Fruit fly (Drosophila melanogaster): Measurements from ENCODE around the gene CG13793.
A peak's percentile ranks its signal among the peaks of the same experiment; 100 is the strongest.

The CG13793 gene

DNA sequence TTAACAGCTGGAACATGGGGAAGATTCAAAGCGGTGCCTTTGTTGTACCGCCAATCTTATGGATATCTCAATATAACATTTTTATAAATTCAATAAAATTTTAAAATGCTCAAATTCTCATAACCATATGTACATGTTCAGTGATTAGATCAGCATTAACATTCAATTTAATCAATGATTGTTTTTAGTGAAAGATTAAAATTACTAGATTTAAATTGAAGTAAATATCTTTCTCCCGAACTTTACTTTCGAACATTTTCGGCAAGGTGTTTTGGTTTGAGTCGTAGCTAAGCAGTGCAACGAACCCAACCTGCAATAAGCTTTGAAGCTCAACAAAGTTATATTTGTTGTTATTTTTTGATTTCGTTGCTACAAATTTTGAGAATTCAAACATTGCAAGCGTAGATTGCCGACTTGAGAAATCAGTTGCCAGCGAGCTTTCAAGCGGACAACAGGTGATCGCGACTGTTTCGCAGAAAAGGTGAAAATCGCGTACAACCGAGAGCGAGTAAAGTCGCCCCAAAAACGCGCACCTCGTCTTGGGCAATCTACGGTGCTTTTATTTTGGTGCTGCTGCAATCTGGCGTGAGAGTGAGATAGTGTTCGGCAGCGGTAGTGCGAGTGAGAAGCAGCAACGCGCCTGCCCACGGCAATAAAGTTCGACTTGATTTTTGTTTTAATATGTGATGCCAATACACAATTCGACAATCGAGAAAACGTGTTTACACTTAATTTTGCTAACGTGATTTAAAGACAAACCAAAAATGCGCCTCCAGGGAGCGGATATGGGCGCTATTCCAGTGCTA lies 16.7 kb downstream of the CG13793 start, which contains the start of gene Tep3 (continued):
- TF ChIP-seq Antp (GFP tag; optimal IDR thresholded peaks at IDR 0.05) = peak; percentile 20
- no peak for TF ChIP-seq ems (GFP tag; optimal IDR thresholded peaks at IDR 0.05)
- peak; percentile 33 for TF ChIP-seq Fer3 (tag; optimal IDR thresholded peaks at IDR 0.05)
- TF ChIP-seq CG12299 (tag; optimal IDR thresholded peaks at IDR 0.05) = peak; percentile 15
- TF ChIP-seq row (GFP tag; IDR thresholded peaks at IDR 0.05) = peak; percentile 38; the same call in 1 of the 3 replicates
- TF ChIP-seq ranshi (GFP tag; IDR thresholded peaks at IDR 0.05) = no peak
- peak; percentile 35 for TF ChIP-seq Hmr (GFP tag; optimal IDR thresholded peaks at IDR 0.05)
- peak; percentile 62 for TF ChIP-seq CG32532 (GFP tag; IDR thresholded peaks at IDR 0.05)
- TF ChIP-seq CG18599 (GFP tag; optimal IDR thresholded peaks at IDR 0.05) = peak; percentile 36

DNA sequence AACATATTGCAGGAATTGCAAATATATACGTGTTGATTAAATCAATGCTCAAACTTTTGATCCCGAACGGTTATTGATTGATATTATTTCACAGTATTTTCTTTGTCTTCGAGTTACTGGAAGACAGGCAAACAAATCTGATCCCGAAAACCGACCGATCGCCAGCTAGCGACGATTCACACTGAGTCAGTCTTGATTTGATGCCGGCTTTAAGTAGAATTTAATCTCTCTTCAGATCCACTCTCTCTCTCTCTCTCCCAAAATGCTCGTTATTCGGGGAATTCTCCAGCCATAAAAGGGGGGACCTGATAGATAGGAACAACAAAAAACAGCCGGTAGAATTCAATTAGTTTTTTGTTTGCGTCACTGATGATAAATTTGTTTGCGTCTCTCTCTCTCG lies 17.9 kb downstream of the CG13793 start, which contains the start of gene Tep2:
Gene Tep2, minus strand, starts transcription at position 185 of the 400 bp plus-strand sequence.
- TF ChIP-seq mirr (GFP tag; optimal IDR thresholded peaks at IDR 0.05) (no peak), CG13287 (GFP tag; IDR thresholded peaks at IDR 0.05; ENCODE audit: partially characterized antibody) (no peak), CG34224 (GFP tag; IDR thresholded peaks at IDR 0.05; ENCODE audit: partially characterized antibody) (0 out of 3 replicates have a peak, but pooled peaks have one; percentile 11), tap (tag; optimal IDR thresholded peaks at IDR 0.05) (no peak), CG30020 (tag; optimal IDR thresholded peaks at IDR 0.05) (no peak), ato (GFP tag; IDR thresholded peaks at IDR 0.05; ENCODE audit: partially characterized antibody) (no peak), CG7963 (GFP tag; IDR thresholded peaks at IDR 0.05; ENCODE audit: partially characterized antibody) (no peak), CG12155 (GFP tag; optimal IDR thresholded peaks at IDR 0.05) (no peak), Gug (GFP tag; IDR thresholded peaks at IDR 0.05) (no peak), Doc3 (GFP tag; IDR thresholded peaks at IDR 0.05; ENCODE audit: partially characterized antibody) (no peak), Jarid2 (GFP tag; optimal IDR thresholded peaks at IDR 0.05) (peak; percentile 83), Doc2 (GFP tag; IDR thresholded peaks at IDR 0.05) (no peak), Awh (GFP tag; IDR thresholded peaks at IDR 0.05) (no peak), CG17359 (tag; optimal IDR thresholded peaks at IDR 0.05) (no peak), CG18262 (tag; optimal IDR thresholded peaks at IDR 0.05) (no peak), CG8359 (GFP tag; optimal IDR thresholded peaks at IDR 0.05; ENCODE audit: borderline replicate concordance) (peak; percentile 23), CG15073 (GFP tag; optimal IDR thresholded peaks at IDR 0.05) (no peak), crol (GFP tag; IDR thresholded peaks at IDR 0.05) (no peak), CTCF (GFP tag; optimal IDR thresholded peaks at IDR 0.05) (no peak), bbx (GFP tag; IDR thresholded peaks at IDR 0.05; ENCODE audit: partially characterized antibody) (peak; percentile 38; the same call in 1 of the 2 replicates), grn (GFP tag; optimal IDR thresholded peaks at IDR 0.05) (peak; percentile 47), rib (GFP tag; IDR thresholded peaks at IDR 0.05) (0 out of 2 replicates have a peak, but pooled peaks have one; percentile 25), CrebB (tag; optimal IDR thresholded peaks at IDR 0.05) (no peak), da (GFP tag; optimal IDR thresholded peaks at IDR 0.05) (no peak), CG3838 (GFP tag; optimal IDR thresholded peaks at IDR 0.05) (no peak), Stat92E (GFP tag; optimal IDR thresholded peaks at IDR 0.05) (peak in 1 of 3 experiments; percentile 34), CG7786 (GFP tag; optimal IDR thresholded peaks at IDR 0.05) (no peak), kni (GFP tag; optimal IDR thresholded peaks at IDR 0.05) (no peak), CG10462 (GFP tag; optimal IDR thresholded peaks at IDR 0.05) (no peak), CG9932 (GFP tag; IDR thresholded peaks at IDR 0.05) (no peak), az2 (GFP tag; optimal IDR thresholded peaks at IDR 0.05) (no peak), CG8290 (GFP tag; optimal IDR thresholded peaks at IDR 0.05) (no peak), CG8290 (tag; optimal IDR thresholded peaks at IDR 0.05) (no peak), sd (tag; optimal IDR thresholded peaks at IDR 0.05) (peak; percentile 87), sug (tag; optimal IDR thresholded peaks at IDR 0.05) (no peak), CG12769 (tag; optimal IDR thresholded peaks at IDR 0.05) (peak; percentile 42), Ets97D (GFP tag; optimal IDR thresholded peaks at IDR 0.05) (no peak), ci (GFP tag; IDR thresholded peaks at IDR 0.05) (peak; percentile 56; the same call in 2 of the 3 replicates), CG7372 (GFP tag; IDR thresholded peaks at IDR 0.05) (no peak), trh (GFP tag; optimal IDR thresholded peaks at IDR 0.05) (no peak)

Measured in whole organism, embryonic.